Fruit fly (Drosophila melanogaster): ENCODE measurements around the gene CG13875.
A peak's percentile ranks its signal among the peaks of the same experiment; 100 is the strongest.

The CG13875 gene

DNA sequence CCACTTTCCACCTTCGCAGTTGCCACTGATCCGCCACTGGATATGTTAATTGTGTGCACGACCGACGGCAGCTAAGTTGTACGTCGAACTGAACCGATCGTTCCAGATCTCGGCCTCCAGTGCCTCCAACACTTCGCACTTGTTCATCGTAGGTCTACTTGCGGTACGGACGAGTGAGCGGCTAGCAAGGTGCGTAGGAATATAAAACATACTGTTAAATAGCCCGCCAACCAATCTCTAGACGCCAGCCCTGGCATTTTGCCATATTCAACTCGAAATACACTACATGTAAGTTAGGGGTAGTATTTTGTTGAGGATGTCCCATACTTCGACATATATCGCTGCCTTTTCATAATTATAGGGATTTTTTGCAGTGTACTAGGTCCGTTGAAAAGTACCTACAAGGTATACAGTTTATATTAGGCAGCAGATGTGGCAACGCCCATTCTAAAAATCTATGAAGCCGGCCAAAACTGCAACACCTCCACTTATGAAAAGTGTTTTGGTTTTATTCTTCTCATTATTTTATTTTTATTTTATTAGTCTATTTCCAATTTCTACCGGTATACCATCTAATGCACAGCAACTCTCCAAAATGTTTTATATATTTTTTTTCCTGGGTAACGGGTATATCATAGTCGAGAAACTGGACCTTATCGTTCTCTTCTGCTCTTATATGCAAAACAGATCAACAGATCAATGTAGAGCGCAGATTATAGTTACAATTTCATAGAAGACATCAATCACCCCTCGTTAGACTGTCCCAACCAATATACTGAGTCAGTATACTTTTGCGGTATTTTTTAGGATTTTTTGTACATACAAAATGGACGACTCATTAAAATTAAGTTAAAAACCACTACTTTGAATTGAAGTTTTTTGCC, 43.5 kb downstream of the CG13875 start, which contains the start of the genes pyx and CG33229 (continued):
- peak; percentile 67 for TF ChIP-seq pnt (GFP tag; optimal IDR thresholded peaks at IDR 0.05)
- no peak for TF ChIP-seq tll (GFP tag; optimal IDR thresholded peaks at IDR 0.05)
- TF ChIP-seq CG33213 (GFP tag; optimal IDR thresholded peaks at IDR 0.05), result peak; percentile 31
- peak; percentile 94 for TF ChIP-seq CG9932 (GFP tag; IDR thresholded peaks at IDR 0.05)
- peak; percentile 93 for TF ChIP-seq slbo (GFP tag; IDR thresholded peaks at IDR 0.05)
- no peak for TF ChIP-seq corto (GFP tag; optimal IDR thresholded peaks at IDR 0.05)
- peak; percentile 61 for TF ChIP-seq CG12219 (GFP tag; optimal IDR thresholded peaks at IDR 0.05)
- peak; percentile 37 for TF ChIP-seq CG17186 (GFP tag; optimal IDR thresholded peaks at IDR 0.05)
- TF ChIP-seq CG30403 (GFP tag; optimal IDR thresholded peaks at IDR 0.05), result peak; percentile 95
- no peak for TF ChIP-seq run (tag; optimal IDR thresholded peaks at IDR 0.05)
- peak; percentile 81 for TF ChIP-seq fd3F (GFP tag; optimal IDR thresholded peaks at IDR 0.05)
- peak; percentile 17; the same call in 1 of the 2 replicates for TF ChIP-seq amos (GFP tag; IDR thresholded peaks at IDR 0.05; ENCODE audit: partially characterized antibody)
- TF ChIP-seq CG6654 (GFP tag; optimal IDR thresholded peaks at IDR 0.05), result peak; percentile 69
- TF ChIP-seq ssp (GFP tag; IDR thresholded peaks at IDR 0.05), result peak; percentile 80
- peak; percentile 61 for TF ChIP-seq da (GFP tag; optimal IDR thresholded peaks at IDR 0.05)
- TF ChIP-seq E2f1 (GFP tag; IDR thresholded peaks at IDR 0.05), result peak; percentile 75
- peak; percentile 87 for TF ChIP-seq CG12391 (tag; optimal IDR thresholded peaks at IDR 0.05)
- TF ChIP-seq pum (GFP tag; optimal IDR thresholded peaks at IDR 0.05), result peak; percentile 78
- TF ChIP-seq CG4707 (GFP tag; optimal IDR thresholded peaks at IDR 0.05), result no peak
- TF ChIP-seq CG2120 (GFP tag; optimal IDR thresholded peaks at IDR 0.05), result peak; percentile 96
- peak; percentile 63 for TF ChIP-seq CG4617 (GFP tag; optimal IDR thresholded peaks at IDR 0.05; ENCODE audit: borderline replicate concordance)
- TF ChIP-seq CG10431 (GFP tag; optimal IDR thresholded peaks at IDR 0.05), result peak; percentile 78
- TF ChIP-seq CG9876 (GFP tag; optimal IDR thresholded peaks at IDR 0.05), result peak; percentile 78
- peak; percentile 35 for TF ChIP-seq btn (GFP tag; optimal IDR thresholded peaks at IDR 0.05)
- TF ChIP-seq dmrt99B (tag; optimal IDR thresholded peaks at IDR 0.05), result peak; percentile 81
- TF ChIP-seq Ptx1 (GFP tag; IDR thresholded peaks at IDR 0.05), result peak; percentile 87
- TF ChIP-seq NK7.1 (GFP tag; optimal IDR thresholded peaks at IDR 0.05), result peak; percentile 45
- peak; percentile 13 for TF ChIP-seq CG6683 (GFP tag; optimal IDR thresholded peaks at IDR 0.05)
- no peak for TF ChIP-seq ac (GFP tag; optimal IDR thresholded peaks at IDR 0.05)
- no peak for TF ChIP-seq bigmax (GFP tag; optimal IDR thresholded peaks at IDR 0.05)
- TF ChIP-seq CG5245 (GFP tag; optimal IDR thresholded peaks at IDR 0.05), result peak; percentile 41
- TF ChIP-seq chif (GFP tag; optimal IDR thresholded peaks at IDR 0.05), result peak; percentile 73 to 79
- peak; percentile 34 for TF ChIP-seq Dref (GFP tag; IDR thresholded peaks at IDR 0.05)
- peak; percentile 83 to 90 for TF ChIP-seq dpn (GFP tag; optimal IDR thresholded peaks at IDR 0.05)
- TF ChIP-seq CG3407 (GFP tag; optimal IDR thresholded peaks at IDR 0.05), result peak; percentile 58
- peak; percentile 85 for TF ChIP-seq vfl (GFP tag; optimal IDR thresholded peaks at IDR 0.05)
- peak; percentile 18; the same call in 1 of the 2 replicates for TF ChIP-seq ham (GFP tag; IDR thresholded peaks at IDR 0.05)
- TF ChIP-seq CG1832 (GFP tag; optimal IDR thresholded peaks at IDR 0.05), result no peak
- TF ChIP-seq Ada2b (GFP tag; IDR thresholded peaks at IDR 0.05), result peak; percentile 71
- no peak for TF ChIP-seq D (optimal IDR thresholded peaks at IDR 0.05)
- TF ChIP-seq D (GFP tag; optimal IDR thresholded peaks at IDR 0.05), result peak; percentile 76
- peak; percentile 87 for TF ChIP-seq CG7839 (tag; optimal IDR thresholded peaks at IDR 0.05)
- peak; percentile 38; the same call in 1 of the 2 replicates for TF ChIP-seq dimm (GFP tag; IDR thresholded peaks at IDR 0.05)
- peak; percentile 83 for TF ChIP-seq hkb (optimal IDR thresholded peaks at IDR 0.05)
- peak; percentile 68 for TF ChIP-seq hkb (GFP tag; IDR thresholded peaks at IDR 0.05)
- TF ChIP-seq jumu (GFP tag; optimal IDR thresholded peaks at IDR 0.05), result peak; percentile 70
- peak; percentile 95 for TF ChIP-seq CG17361 (GFP tag; IDR thresholded peaks at IDR 0.05)
- 0 out of 2 replicates have a peak, but pooled peaks have one; percentile 21 for TF ChIP-seq Dip2 (GFP tag; IDR thresholded peaks at IDR 0.05)
- peak; percentile 86 for TF ChIP-seq CG16815 (GFP tag; optimal IDR thresholded peaks at IDR 0.05)

Data from whole organism, embryonic.